Worm (Caenorhabditis elegans) whole organism, L1 larva: ENCODE data around the gene F55E10.4.

Experiments used
- C04F5.9 ChIP-seq: sonication (generic microtip); optimal IDR thresholded peaks from 2 replicates; lab custom pipeline; 2016; ENCODE audit warnings: missing genetic modification characterization, missing compliant biosample characterization
- C16A3.4 ChIP-seq: fragments of 150-350 bp; optimal IDR thresholded peaks from 2 replicates; lab custom pipeline; 2014; ENCODE audit warnings: missing biosample characterization, missing genetic modification characterization
- C34B4.2 ChIP-seq: sonication (generic microtip); optimal IDR thresholded peaks from 2 replicates; lab custom pipeline; 2017; ENCODE audit warnings: mild to moderate bottlenecking, missing genetic modification characterization, missing compliant biosample characterization
- Y116A8C.19 ChIP-seq: sonication (generic microtip); optimal IDR thresholded peaks from 2 replicates; lab custom pipeline; 2016; ENCODE audit warnings: missing compliant biosample characterization, missing genetic modification characterization, borderline replicate concordance
- alr-1 ChIP-seq: fragments of 200-800 bp; sonication (Bioruptor generic); optimal IDR thresholded peaks from 2 replicates; lab custom pipeline; 2018; ENCODE audit warnings: borderline replicate concordance, mild to moderate bottlenecking, missing genetic modification characterization, missing compliant biosample characterization
- ama-1 ChIP-seq: fragments of 150-350 bp; optimal IDR thresholded peaks from 2 replicates; lab custom pipeline; 2014
- ceh-63 ChIP-seq: fragments of 200-800 bp; sonication (Bioruptor generic); optimal IDR thresholded peaks from 2 replicates; lab custom pipeline; 2018; ENCODE audit warnings: mild to moderate bottlenecking, missing genetic modification characterization, missing compliant biosample characterization
- ceh-8 ChIP-seq: fragments of 200-800 bp; sonication (Bioruptor generic); optimal IDR thresholded peaks from 2 replicates; lab custom pipeline; 2018; ENCODE audit warnings: mild to moderate bottlenecking, missing genetic modification characterization, moderate library complexity, missing compliant biosample characterization
- ceh-82 ChIP-seq, 3 experiments: fragments of 150-350 bp in 1 of 3; sonication (generic microtip) in 2 of 3; optimal IDR thresholded peaks; 2 replicates each; lab custom pipeline; 2014 to 2017; ENCODE audit warnings: missing biosample characterization in 3 of 3, missing genetic modification characterization in 3 of 3
- ceh-88 ChIP-seq: fragments of 200-800 bp; sonication (Bioruptor generic); IDR thresholded peaks from 2 replicates; pipeline ENCODE4 v1.3.6; 2022; ENCODE audit warnings: missing genetic modification characterization, missing compliant biosample characterization
- ceh-90 ChIP-seq: sonication (generic microtip); optimal IDR thresholded peaks from 2 replicates; lab custom pipeline; 2016; ENCODE audit warnings: missing genetic modification characterization, missing compliant biosample characterization
- ces-1 ChIP-seq: fragments of 150-350 bp; optimal IDR thresholded peaks from 2 replicates; lab custom pipeline; 2014; ENCODE audit warnings: missing biosample characterization, missing genetic modification reagents, missing genetic modification characterization
- dpl-1 ChIP-seq, 3 experiments: fragments of 150-350 bp in 2 of 3; sonication (generic microtip) in 1 of 3; optimal IDR thresholded peaks; 2 replicates each; lab custom pipeline; 2014 to 2017; ENCODE audit warnings: missing biosample characterization in 3 of 3, missing genetic modification characterization in 3 of 3, missing genetic modification reagents in 3 of 3
- dsc-1 ChIP-seq: sonication (generic microtip); optimal IDR thresholded peaks from 2 replicates; lab custom pipeline; 2016; ENCODE audit warnings: mild to moderate bottlenecking, missing genetic modification characterization, missing compliant biosample characterization
- efl-1 ChIP-seq, 4 experiments: fragments of 150-350 bp; optimal IDR thresholded peaks in 3 of 4; peaks in 1 of 4; 1 replicate in 1 of 4; 2 replicates in 3 of 4; lab custom pipeline; 2014; ENCODE audit warnings: missing biosample characterization in 2 of 4, missing genetic modification characterization in 2 of 4, missing genetic modification reagents in 2 of 4
- efl-3 ChIP-seq: fragments of 200-800 bp; sonication (Bioruptor generic); optimal IDR thresholded peaks from 2 replicates; lab custom pipeline; 2018; ENCODE audit warnings: mild to moderate bottlenecking, missing genetic modification characterization, missing compliant biosample characterization
- elt-3 ChIP-seq, 6 experiments: fragments of 150-350 bp in 1 of 6; sonication (generic microtip); optimal IDR thresholded peaks; 2 replicates each; lab custom pipeline; 2017 to 2018; ENCODE audit warnings: missing biosample characterization in 6 of 6, missing genetic modification characterization in 6 of 6, inconsistent platforms in 1 of 6
- ets-5 ChIP-seq: fragments of 200-800 bp; sonication (Bioruptor generic); IDR thresholded peaks from 2 replicates; pipeline ENCODE4 v1.3.6; 2022; ENCODE audit warnings: missing genetic modification characterization, missing compliant biosample characterization
- fkh-8 ChIP-seq: sonication (generic microtip); optimal IDR thresholded peaks from 2 replicates; lab custom pipeline; 2016; ENCODE audit warnings: mild to moderate bottlenecking, missing genetic modification characterization, missing compliant biosample characterization
- fos-1 ChIP-seq: fragments of 150-350 bp; optimal IDR thresholded peaks from 2 replicates; lab custom pipeline; 2014; ENCODE audit warnings: missing biosample characterization, missing genetic modification characterization
- hlh-17 ChIP-seq: fragments of 200-800 bp; sonication (Bioruptor generic); optimal IDR thresholded peaks from 2 replicates; lab custom pipeline; 2018; ENCODE audit warnings: missing genetic modification characterization, mild to moderate bottlenecking, missing compliant biosample characterization, moderate library complexity, borderline replicate concordance
- hlh-4 ChIP-seq: sonication (generic microtip); optimal IDR thresholded peaks from 2 replicates; lab custom pipeline; 2016; ENCODE audit warnings: mild to moderate bottlenecking, missing genetic modification characterization, missing compliant biosample characterization
- hpl-2 ChIP-seq: fragments of 150-350 bp; optimal IDR thresholded peaks from 2 replicates; lab custom pipeline; 2014; ENCODE audit warnings: missing biosample characterization, missing genetic modification reagents, missing genetic modification characterization
- irx-1 ChIP-seq: sonication (generic microtip); optimal IDR thresholded peaks from 2 replicates; lab custom pipeline; 2016; ENCODE audit warnings: missing genetic modification characterization, missing compliant biosample characterization
- jun-1 ChIP-seq: fragments of 150-350 bp; optimal IDR thresholded peaks from 2 replicates; lab custom pipeline; 2014; ENCODE audit warnings: missing biosample characterization, missing genetic modification reagents, missing genetic modification characterization
- lin-14 ChIP-seq: fragments of 200-800 bp; sonication (Bioruptor generic); optimal IDR thresholded peaks from 2 replicates; lab custom pipeline; 2018; ENCODE audit warnings: mild to moderate bottlenecking, missing genetic modification characterization, moderate library complexity, missing compliant biosample characterization
- lin-39 ChIP-seq: fragments of 150-350 bp; optimal IDR thresholded peaks from 2 replicates; lab custom pipeline; 2014; ENCODE audit warnings: missing biosample characterization, missing genetic modification reagents, missing genetic modification characterization
- lir-3 ChIP-seq: sonication (generic microtip); optimal IDR thresholded peaks from 2 replicates; lab custom pipeline; 2016; ENCODE audit warnings: mild to moderate bottlenecking, missing genetic modification characterization, moderate library complexity, missing compliant biosample characterization; ENCODE audit not compliant: poor library complexity
- lsy-2 ChIP-seq, 2 experiments: fragments of 150-350 bp; optimal IDR thresholded peaks; 2 replicates each; lab custom pipeline; 2014; ENCODE audit warnings: missing biosample characterization in 2 of 2, missing genetic modification characterization in 2 of 2
- mef-2 ChIP-seq: fragments of 150-350 bp; optimal IDR thresholded peaks from 2 replicates; lab custom pipeline; 2014; ENCODE audit warnings: missing biosample characterization, missing genetic modification characterization
- mep-1 ChIP-seq: fragments of 150-350 bp; optimal IDR thresholded peaks from 2 replicates; lab custom pipeline; 2014; ENCODE audit warnings: missing biosample characterization, missing genetic modification characterization
- nhr-11 ChIP-seq: fragments of 150-350 bp; optimal IDR thresholded peaks from 2 replicates; lab custom pipeline; 2014; ENCODE audit warnings: missing biosample characterization, missing genetic modification characterization
- nhr-12 ChIP-seq: sonication (generic microtip); optimal IDR thresholded peaks from 2 replicates; lab custom pipeline; 2017; ENCODE audit warnings: missing biosample characterization, missing genetic modification characterization
- nhr-20 ChIP-seq: sonication (generic microtip); optimal IDR thresholded peaks from 2 replicates; lab custom pipeline; 2016; ENCODE audit warnings: mild to moderate bottlenecking, missing genetic modification characterization, missing compliant biosample characterization
- nhr-237 ChIP-seq: fragments of 150-350 bp; optimal IDR thresholded peaks from 2 replicates; lab custom pipeline; 2014; ENCODE audit warnings: missing biosample characterization, missing genetic modification characterization
- nhr-28 ChIP-seq: fragments of 150-350 bp; optimal IDR thresholded peaks from 2 replicates; lab custom pipeline; 2014; ENCODE audit warnings: missing biosample characterization, missing genetic modification characterization
- nhr-71 ChIP-seq: sonication (generic microtip); optimal IDR thresholded peaks from 2 replicates; lab custom pipeline; 2016; ENCODE audit warnings: mild to moderate bottlenecking, missing genetic modification characterization, moderate library complexity, missing compliant biosample characterization
- nhr-76 ChIP-seq: sonication (generic microtip); optimal IDR thresholded peaks from 2 replicates; lab custom pipeline; 2017; ENCODE audit warnings: missing biosample characterization, missing genetic modification characterization
- nhr-90 ChIP-seq: sonication (generic microtip); optimal IDR thresholded peaks from 2 replicates; lab custom pipeline; 2016; ENCODE audit warnings: mild to moderate bottlenecking, missing genetic modification characterization, missing compliant biosample characterization; ENCODE audit not compliant: poor library complexity
- pax-3 ChIP-seq: fragments of 200-800 bp; sonication (Bioruptor generic); optimal IDR thresholded peaks from 2 replicates; lab custom pipeline; 2018; ENCODE audit warnings: mild to moderate bottlenecking, missing genetic modification characterization, moderate library complexity, missing compliant biosample characterization
- pqm-1 ChIP-seq: sonication (generic microtip); optimal IDR thresholded peaks from 3 replicates; lab custom pipeline; 2017; ENCODE audit warnings: missing biosample characterization, missing genetic modification characterization
- snu-23 ChIP-seq: sonication (generic microtip); optimal IDR thresholded peaks from 2 replicates; lab custom pipeline; 2016; ENCODE audit warnings: missing genetic modification characterization, missing compliant biosample characterization
- sox-4 ChIP-seq: sonication (generic microtip); optimal IDR thresholded peaks from 2 replicates; lab custom pipeline; 2016; ENCODE audit warnings: missing genetic modification characterization, missing compliant biosample characterization
- sup-37 ChIP-seq: fragments of 200-800 bp; sonication (Bioruptor generic); optimal IDR thresholded peaks from 2 replicates; lab custom pipeline; 2018; ENCODE audit warnings: mild to moderate bottlenecking, missing genetic modification characterization, missing compliant biosample characterization
- unc-130 ChIP-seq: fragments of 150-350 bp; optimal IDR thresholded peaks from 2 replicates; lab custom pipeline; 2017; ENCODE audit warnings: missing biosample characterization, missing genetic modification characterization, inconsistent platforms
- unc-30 ChIP-seq: sonication (generic microtip); optimal IDR thresholded peaks from 2 replicates; lab custom pipeline; 2017; ENCODE audit warnings: missing biosample characterization, missing genetic modification characterization
- unc-86 ChIP-seq: sonication (generic microtip); optimal IDR thresholded peaks from 2 replicates; lab custom pipeline; 2016; ENCODE audit warnings: missing genetic modification characterization, missing compliant biosample characterization
- unc-98 ChIP-seq: fragments of 200-800 bp; sonication (Bioruptor generic); IDR thresholded peaks from 2 replicates; pipeline ENCODE4 v1.3.6; 2022; ENCODE audit warnings: missing genetic modification characterization, missing compliant biosample characterization
- zag-1 ChIP-seq: fragments of 150-350 bp; optimal IDR thresholded peaks from 2 replicates; lab custom pipeline; 2014; ENCODE audit warnings: missing biosample characterization, missing genetic modification characterization

The F55E10.4 gene

DNA sequence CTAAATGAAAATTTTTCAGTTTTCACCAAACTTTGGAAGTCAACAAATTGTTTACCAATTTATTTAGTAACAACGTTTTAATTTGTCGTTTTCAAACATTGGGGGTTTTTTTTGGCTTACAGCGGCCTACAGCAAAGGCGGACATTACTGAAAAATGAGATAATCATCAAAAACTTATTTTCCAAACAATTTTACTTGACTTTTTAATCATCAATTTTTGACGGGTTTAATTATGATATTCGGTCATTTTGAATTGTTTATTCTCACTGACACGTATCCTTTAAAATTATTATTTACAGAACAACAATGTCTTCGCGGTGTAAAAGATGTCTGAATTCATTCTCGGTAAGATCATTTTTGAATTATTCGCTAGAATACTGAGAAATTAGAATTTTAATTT, 39.9 kb upstream of the F55E10.4 start, which contains the start of gene F40B5.2:
Gene F40B5.2, plus strand, starts transcription at position 301 of the 400 bp plus-strand sequence.
- TF ChIP-seq nhr-237 (tag; lab: Kevin White, UChicago) (no peak), unc-86 (tag; lab: Kevin White, UChicago) (no peak), nhr-20 (tag; lab: Kevin White, UChicago) (no peak), jun-1 (tag; lab: Kevin White, UChicago) (no peak), ceh-63 (GFP tag; lab: Kevin White, UChicago) (no peak), dpl-1 (GFP tag; optimal IDR thresholded peaks at IDR 0.05; lab: Kevin White, UChicago) (no peak), C34B4.2 (tag; lab: Kevin White, UChicago) (no peak), nhr-76 (tag; lab: Kevin White, UChicago) (no peak), lsy-2 (tag; optimal IDR thresholded peaks at IDR 0.05; lab: Kevin White, UChicago) (no peak), nhr-28 (tag; lab: Kevin White, UChicago) (no peak), lir-3 (tag; lab: Kevin White, UChicago) (no peak), irx-1 (no peak), zag-1 (tag; lab: Kevin White, UChicago) (no peak), ceh-8 (GFP tag; lab: Kevin White, UChicago) (no peak), mep-1 (no peak), Y116A8C.19 (tag; lab: Kevin White, UChicago) (no peak)

DNA sequence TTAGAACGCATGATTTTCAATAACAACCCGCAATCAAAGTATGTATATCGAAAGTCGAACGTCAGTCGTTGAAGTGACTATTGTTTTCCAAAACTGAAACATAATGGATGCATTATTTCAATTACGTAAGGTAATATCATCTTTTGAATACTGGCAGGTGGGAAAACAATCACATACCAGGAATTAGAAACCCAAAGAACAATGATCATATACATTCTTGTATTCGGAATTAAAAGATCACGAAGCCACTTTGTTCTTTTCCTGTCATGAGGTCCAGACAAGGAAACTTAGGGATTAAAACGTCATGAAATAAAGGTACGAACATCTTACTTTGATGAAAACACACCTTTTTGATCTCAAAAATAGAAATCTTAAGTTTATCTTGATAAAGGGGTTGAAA, 34.7 kb upstream of the F55E10.4 start:
- no peak for TF ChIP-seq unc-86 (tag; lab: Kevin White, UChicago)
- TF ChIP-seq nhr-71, result peak; percentile 44
- TF ChIP-seq unc-30 (tag; lab: Kevin White, UChicago), result no peak
- no peak for TF ChIP-seq snu-23 (GFP tag; lab: Kevin White, UChicago)
- TF ChIP-seq C34B4.2 (tag; lab: Kevin White, UChicago), result no peak
- TF ChIP-seq lin-14, result no peak
- no peak for TF ChIP-seq lsy-2 (tag; optimal IDR thresholded peaks at IDR 0.05; lab: Kevin White, UChicago)
- TF ChIP-seq ceh-90, result no peak
- TF ChIP-seq nhr-12, result no peak
- TF ChIP-seq nhr-76 (tag; lab: Kevin White, UChicago), result no peak
- no peak for TF ChIP-seq C04F5.9
- TF ChIP-seq ceh-82 (tag; optimal IDR thresholded peaks at IDR 0.05; lab: Kevin White, UChicago), result no peak
- peak; percentile 76 for TF ChIP-seq dsc-1 (tag; lab: Kevin White, UChicago)
- no peak for TF ChIP-seq alr-1 (tag; lab: Kevin White, UChicago)
- peak; percentile 66 for TF ChIP-seq fkh-8 (tag; lab: Kevin White, UChicago)
- TF ChIP-seq mef-2 (tag; lab: Kevin White, UChicago), result no peak
- no peak for TF ChIP-seq elt-3 (tag; optimal IDR thresholded peaks at IDR 0.05; lab: Kevin White, UChicago)
- no peak for TF ChIP-seq fos-1 (tag; lab: Kevin White, UChicago)
- no peak for TF ChIP-seq C16A3.4 (tag; lab: Kevin White, UChicago)
- TF ChIP-seq dpl-1 (GFP tag; optimal IDR thresholded peaks at IDR 0.05; lab: Kevin White, UChicago), result no peak
- no peak for TF ChIP-seq efl-1 (optimal IDR thresholded peaks at IDR 0.05; lab: Kevin White, UChicago)
- peak in 1 of 2 experiments; percentile 41 for TF ChIP-seq efl-1 (GFP tag; optimal IDR thresholded peaks at IDR 0.05 in 1 of 2; lab: Kevin White, UChicago)

DNA sequence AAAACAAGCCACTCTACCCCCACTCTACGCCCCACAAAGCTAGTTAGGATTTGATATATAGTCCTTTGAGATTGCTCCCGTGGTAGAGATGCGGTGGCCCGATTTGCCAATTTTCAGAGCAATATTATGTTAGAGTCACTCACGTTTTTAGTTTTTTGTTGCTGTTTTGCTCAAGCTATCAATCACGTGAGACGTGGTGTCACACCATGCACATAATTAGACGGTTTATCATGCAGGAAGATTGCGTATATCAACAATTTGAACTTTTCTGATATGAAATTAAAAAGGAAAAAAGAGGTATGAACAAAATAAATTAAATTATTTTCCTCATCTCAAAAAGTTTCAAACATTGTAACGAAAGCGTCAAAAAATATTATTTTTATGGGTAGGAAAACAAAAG, 28.6 kb upstream of the F55E10.4 start:
- TF ChIP-seq efl-3 (no peak), nhr-11 (no peak), sup-37 (GFP tag; lab: Kevin White, UChicago) (no peak), sox-4 (no peak), unc-130 (tag; lab: Kevin White, UChicago) (no peak), unc-86 (tag; lab: Kevin White, UChicago) (no peak), ces-1 (GFP tag; lab: Kevin White, UChicago) (no peak), hlh-17 (no peak), lir-3 (tag; lab: Kevin White, UChicago) (no peak), ceh-88 (GFP tag; lab: Robert Waterston, UW) (no peak), hlh-4 (tag; lab: Kevin White, UChicago) (no peak), ets-5 (GFP tag; lab: Robert Waterston, UW) (no peak), ceh-63 (GFP tag; lab: Kevin White, UChicago) (no peak), nhr-76 (tag; lab: Kevin White, UChicago) (no peak), hpl-2 (GFP tag; lab: Kevin White, UChicago) (no peak), alr-1 (tag; lab: Kevin White, UChicago) (no peak), ama-1 (lab: Kevin White, UChicago) (no peak), pqm-1 (no peak), nhr-90 (tag; lab: Kevin White, UChicago) (no peak), unc-98 (GFP tag; lab: Robert Waterston, UW) (no peak), nhr-20 (tag; lab: Kevin White, UChicago) (peak; percentile 11), pax-3 (tag; lab: Kevin White, UChicago) (no peak), lin-39 (no peak), elt-3 (tag; optimal IDR thresholded peaks at IDR 0.05; lab: Kevin White, UChicago) (no peak)
